Fruit fly (Drosophila melanogaster): Measurements from ENCODE around the gene Ir85a.

dm6 chr3R:8773135-8773534, 21.3 kb upstream of the Ir85a start, which contains the start of gene CG34301:
- TF ChIP-seq Dfd (GFP tag; optimal IDR thresholded peaks at IDR 0.05) (no peak), Hr78 (GFP tag; optimal IDR thresholded peaks at IDR 0.05) (no peak), foxo (GFP tag; optimal IDR thresholded peaks at IDR 0.05) (no peak), Abd-B (GFP tag; optimal IDR thresholded peaks at IDR 0.05) (no peak), dl (GFP tag; optimal IDR thresholded peaks at IDR 0.05; ENCODE audit: insufficient read depth in 1 of 2, partially characterized antibody in 2 of 2) (no peak), woc (GFP tag; optimal IDR thresholded peaks at IDR 0.05) (no peak), Vsx2 (GFP tag; optimal IDR thresholded peaks at IDR 0.05; ENCODE audit: partially characterized antibody) (no peak), h (GFP tag; optimal IDR thresholded peaks at IDR 0.05) (no peak), br (GFP tag; optimal IDR thresholded peaks at IDR 0.05) (no peak), psq (GFP tag; optimal IDR thresholded peaks at IDR 0.05) (no peak)

Measured in whole organism, wandering third instar larva.